Fruit fly (Drosophila melanogaster): Measurements from ENCODE around the gene Cby.

dm6 chr3R:21849988-21850460 lies 17.8 kb upstream of the Cby start:
- TF ChIP-seq usp (GFP tag; optimal IDR thresholded peaks at IDR 0.05) = no peak
- no peak for TF ChIP-seq Dll (optimal IDR thresholded peaks at IDR 0.05)
- TF ChIP-seq EcR (GFP tag; optimal IDR thresholded peaks at IDR 0.05) = no peak
- no peak for TF ChIP-seq CG8478 (optimal IDR thresholded peaks at IDR 0.05)
- no peak for TF ChIP-seq psq (optimal IDR thresholded peaks at IDR 0.05)
- no peak for TF ChIP-seq pan (optimal IDR thresholded peaks at IDR 0.05)

Measured in whole organism.